Fruit fly (Drosophila melanogaster) whole organism, embryonic: Measurements from ENCODE around the gene CG8042.

Experiments used
- Blimp-1 ChIP-seq: fragments of 200-800 bp; sonication (Bioruptor generic); optimal IDR thresholded peaks from 3 replicates; lab custom pipeline; 2018; ENCODE audit warnings: missing biosample characterization, missing genetic modification characterization, mild to moderate bottlenecking, moderate library complexity, missing genetic modification reagents
- BtbVII ChIP-seq: fragments of 200-800 bp; sonication (Bioruptor generic); optimal IDR thresholded peaks from 3 replicates; lab custom pipeline; 2017; ENCODE audit warnings: missing biosample characterization, mild to moderate bottlenecking, missing genetic modification characterization
- Bteb2 ChIP-seq: fragments of 200-800 bp; sonication (Bioruptor generic); optimal IDR thresholded peaks from 2 replicates; lab custom pipeline; 2016; ENCODE audit warnings: missing biosample characterization, missing genetic modification characterization
- CG11560 ChIP-seq: fragments of 200-800 bp; sonication (Bioruptor generic); IDR thresholded peaks from 3 replicates; pipeline ENCODE4 v1.3.6; 2022; ENCODE audit warnings: missing biosample characterization, missing genetic modification characterization
- CG14441 ChIP-seq: fragments of 200-800 bp; sonication (Bioruptor generic); IDR thresholded peaks from 2 replicates; pipeline ENCODE4 v1.3.6; 2022; ENCODE audit warnings: missing biosample characterization, missing genetic modification characterization
- CG1529 ChIP-seq: fragments of 200-800 bp; sonication (Bioruptor generic); optimal IDR thresholded peaks from 3 replicates; lab custom pipeline; 2018; ENCODE audit warnings: missing biosample characterization, missing genetic modification characterization
- CG1603 ChIP-seq: fragments of 200-800 bp; sonication (Bioruptor generic); optimal IDR thresholded peaks from 2 replicates; lab custom pipeline; 2019; ENCODE audit warnings: missing biosample characterization, mild to moderate bottlenecking, missing genetic modification characterization, moderate library complexity
- CG16863 ChIP-seq: fragments of 200-800 bp; sonication (Bioruptor generic); optimal IDR thresholded peaks from 3 replicates; lab custom pipeline; 2016; ENCODE audit warnings: missing biosample characterization, missing genetic modification characterization
- CG17328 ChIP-seq: fragments of 200-800 bp; sonication (Bioruptor generic); IDR thresholded peaks from 2 replicates; pipeline ENCODE4 v1.3.6; 2022; ENCODE audit warnings: missing biosample characterization, missing genetic modification characterization
- CG18764 ChIP-seq: fragments of 200-800 bp; sonication (Bioruptor generic); optimal IDR thresholded peaks from 3 replicates; lab custom pipeline; 2016; ENCODE audit warnings: missing biosample characterization, missing genetic modification characterization
- CG2875 ChIP-seq: fragments of 200-800 bp; sonication (Bioruptor generic); optimal IDR thresholded peaks from 2 replicates; lab custom pipeline; 2017; ENCODE audit warnings: missing biosample characterization, mild to moderate bottlenecking, missing genetic modification characterization, missing genetic modification reagents
- CG33213 ChIP-seq: fragments of 200-800 bp; sonication (Bioruptor generic); optimal IDR thresholded peaks from 3 replicates; lab custom pipeline; 2016; ENCODE audit warnings: missing biosample characterization, missing genetic modification characterization
- CG33557 ChIP-seq: fragments of 200-800 bp; sonication (Bioruptor generic); optimal IDR thresholded peaks from 2 replicates; lab custom pipeline; 2019; ENCODE audit warnings: missing biosample characterization, mild to moderate bottlenecking, missing genetic modification characterization, moderate library complexity
- CG4707 ChIP-seq: fragments of 200-800 bp; sonication (Bioruptor generic); optimal IDR thresholded peaks from 2 replicates; lab custom pipeline; 2018; ENCODE audit warnings: missing biosample characterization, mild to moderate bottlenecking, missing genetic modification characterization, moderate library complexity
- CG6813 ChIP-seq: fragments of 200-800 bp; sonication (Bioruptor generic); optimal IDR thresholded peaks from 2 replicates; lab custom pipeline; 2017; ENCODE audit warnings: missing biosample characterization, missing genetic modification characterization, mild to moderate bottlenecking, moderate library complexity, missing genetic modification reagents
- CG8290 ChIP-seq, 3 experiments: fragments of 200-800 bp; sonication (Bioruptor generic); optimal IDR thresholded peaks; 2 replicates each; lab custom pipeline; 2016 to 2019; ENCODE audit warnings: missing biosample characterization in 3 of 3, missing genetic modification characterization in 3 of 3, mild to moderate bottlenecking in 2 of 3, moderate library complexity in 1 of 3
- CG8359 ChIP-seq: fragments of 200-800 bp; sonication (Bioruptor generic); optimal IDR thresholded peaks from 2 replicates; lab custom pipeline; 2017; ENCODE audit warnings: missing biosample characterization, mild to moderate bottlenecking, missing genetic modification characterization, borderline replicate concordance
- CG9727 ChIP-seq: fragments of 200-800 bp; sonication (Bioruptor generic); optimal IDR thresholded peaks from 3 replicates; lab custom pipeline; 2017; ENCODE audit warnings: missing biosample characterization, mild to moderate bottlenecking, missing genetic modification characterization
- D19A ChIP-seq: fragments of 200-800 bp; optimal IDR thresholded peaks from 3 replicates; lab custom pipeline; 2019; ENCODE audit warnings: missing biosample characterization, mild to moderate bottlenecking, missing genetic modification characterization, moderate library complexity
- Deaf1 ChIP-seq: fragments of 200-800 bp; optimal IDR thresholded peaks from 3 replicates; lab custom pipeline; 2019; ENCODE audit warnings: missing biosample characterization, mild to moderate bottlenecking, missing genetic modification characterization, moderate library complexity
- MESR4 ChIP-seq: fragments of 200-800 bp; sonication (Bioruptor generic); optimal IDR thresholded peaks from 2 replicates; lab custom pipeline; 2018; ENCODE audit warnings: missing biosample characterization, mild to moderate bottlenecking, missing genetic modification characterization, moderate library complexity
- Med ChIP-seq: fragments of 200-800 bp; sonication (Bioruptor generic); peaks from one replicate; lab custom pipeline; 2016; ENCODE audit warnings: missing biosample characterization, missing genetic modification characterization, mild to moderate bottlenecking, inconsistent platforms, moderate library complexity
- Side ChIP-seq: fragments of 200-800 bp; sonication (Bioruptor generic); optimal IDR thresholded peaks from 2 replicates; lab custom pipeline; 2016; ENCODE audit warnings: missing biosample characterization, missing genetic modification characterization
- Sox100B ChIP-seq: fragments of 200-800 bp; sonication (Bioruptor generic); optimal IDR thresholded peaks from 3 replicates; lab custom pipeline; 2018; ENCODE audit warnings: missing biosample characterization, mild to moderate bottlenecking, missing genetic modification characterization
- Stat92E ChIP-seq, 3 experiments: fragments of >200 bp in 2 of 3; fragments of 200-800 bp in 1 of 3; sonication (Bioruptor generic) in 1 of 3; optimal IDR thresholded peaks; 2 replicates each; lab custom pipeline; 2017 to 2019; ENCODE audit warnings: missing biosample characterization in 3 of 3, missing genetic modification characterization in 3 of 3, mild to moderate bottlenecking in 1 of 3, moderate library complexity in 1 of 3
- az2 ChIP-seq: fragments of 200-800 bp; sonication (Bioruptor generic); optimal IDR thresholded peaks from 3 replicates; lab custom pipeline; 2016; ENCODE audit warnings: missing biosample characterization, missing genetic modification characterization
- bcd ChIP-seq: fragments of 200-800 bp; sonication (Bioruptor generic); optimal IDR thresholded peaks from 2 replicates; lab custom pipeline; 2017; ENCODE audit warnings: missing biosample characterization, mild to moderate bottlenecking, missing genetic modification characterization
- chm ChIP-seq: fragments of 200-800 bp; sonication (Bioruptor generic); IDR thresholded peaks from 2 replicates; pipeline ENCODE4 v1.3.6; 2022; ENCODE audit warnings: missing biosample characterization, missing genetic modification characterization
- crp ChIP-seq, 2 experiments: fragments of 200-800 bp; sonication (Bioruptor generic); optimal IDR thresholded peaks; 2 replicates in 1 of 2; 3 replicates in 1 of 2; lab custom pipeline; 2017; ENCODE audit warnings: missing biosample characterization in 2 of 2, missing genetic modification characterization in 2 of 2, mild to moderate bottlenecking in 1 of 2, moderate library complexity in 1 of 2
- dimm ChIP-seq: fragments of 200-800 bp; sonication (Bioruptor generic); IDR thresholded peaks from 2 replicates; pipeline ENCODE4 v1.3.6; 2022; ENCODE audit warnings: missing biosample characterization, missing genetic modification characterization
- dm ChIP-seq: fragments of 200-800 bp; sonication (Bioruptor generic); optimal IDR thresholded peaks from 3 replicates; lab custom pipeline; 2016; ENCODE audit warnings: missing biosample characterization, missing genetic modification characterization
- dmrt11E ChIP-seq: fragments of 200-800 bp; sonication (Bioruptor generic); optimal IDR thresholded peaks from 3 replicates; lab custom pipeline; 2018; ENCODE audit warnings: missing biosample characterization, mild to moderate bottlenecking, missing genetic modification characterization, moderate library complexity
- eve ChIP-seq, 2 experiments: fragments of >200 bp; optimal IDR thresholded peaks; 2 replicates each; lab custom pipeline; 2017; ENCODE audit warnings: missing biosample characterization in 2 of 2, missing genetic modification characterization in 2 of 2
- fd64A ChIP-seq: fragments of 200-800 bp; sonication (Bioruptor generic); optimal IDR thresholded peaks from 3 replicates; lab custom pipeline; 2018; ENCODE audit warnings: missing biosample characterization, mild to moderate bottlenecking, missing genetic modification characterization
- fd96Cb ChIP-seq: fragments of 200-800 bp; sonication (Bioruptor generic); optimal IDR thresholded peaks from 2 replicates; lab custom pipeline; 2018; ENCODE audit warnings: missing biosample characterization, mild to moderate bottlenecking, missing genetic modification characterization, moderate library complexity
- grn ChIP-seq: fragments of 200-800 bp; sonication (Bioruptor generic); optimal IDR thresholded peaks from 3 replicates; lab custom pipeline; 2017; ENCODE audit warnings: missing biosample characterization, missing genetic modification characterization
- gro ChIP-seq: fragments of 200-800 bp; sonication (Bioruptor generic); optimal IDR thresholded peaks from 2 replicates; lab custom pipeline; 2016; ENCODE audit warnings: missing biosample characterization, missing genetic modification characterization
- kni ChIP-seq: fragments of 200-800 bp; sonication (Bioruptor generic); optimal IDR thresholded peaks from 3 replicates; lab custom pipeline; 2017; ENCODE audit warnings: mild to moderate bottlenecking, missing biosample characterization, missing genetic modification reagents, missing genetic modification characterization
- mirr ChIP-seq: fragments of 200-800 bp; sonication (Bioruptor generic); optimal IDR thresholded peaks from 3 replicates; lab custom pipeline; 2018; ENCODE audit warnings: missing biosample characterization, mild to moderate bottlenecking, missing genetic modification characterization
- nau ChIP-seq: fragments of 200-800 bp; sonication (Bioruptor generic); optimal IDR thresholded peaks from 3 replicates; lab custom pipeline; 2017; ENCODE audit warnings: missing biosample characterization, mild to moderate bottlenecking, missing genetic modification characterization, missing genetic modification reagents
- peb ChIP-seq: fragments of 200-800 bp; sonication (Bioruptor generic); IDR thresholded peaks from 2 replicates; pipeline ENCODE4 v1.3.6; 2022; ENCODE audit warnings: missing biosample characterization, missing genetic modification characterization
- sc ChIP-seq, 3 experiments: fragments of >200 bp in 2 of 3; fragments of 200-800 bp in 1 of 3; sonication (Bioruptor generic) in 1 of 3; optimal IDR thresholded peaks; 2 replicates in 2 of 3; 3 replicates in 1 of 3; lab custom pipeline; 2017; ENCODE audit warnings: mild to moderate bottlenecking in 1 of 3, missing biosample characterization in 1 of 3, missing genetic modification characterization in 1 of 3, missing genetic modification reagents in 1 of 3
- sens ChIP-seq: fragments of 200-800 bp; sonication (Bioruptor generic); peaks from one replicate; lab custom pipeline; 2016; ENCODE audit warnings: missing biosample characterization, missing genetic modification characterization
- slp2 ChIP-seq: fragments of 200-800 bp; sonication (Bioruptor generic); optimal IDR thresholded peaks from 2 replicates; lab custom pipeline; 2016; ENCODE audit warnings: missing biosample characterization, missing genetic modification characterization
- tgo ChIP-seq: fragments of 200-800 bp; sonication (Bioruptor generic); IDR thresholded peaks from 3 replicates; pipeline ENCODE4 v1.3.6; 2022; ENCODE audit warnings: missing biosample characterization, missing genetic modification characterization
- zfh1 ChIP-seq: fragments of 200-800 bp; sonication (Bioruptor generic); IDR thresholded peaks from 3 replicates; pipeline ENCODE4 v1.3.6; 2022; ENCODE audit warnings: missing biosample characterization, missing genetic modification characterization

CG8042 gene

dm6 chr3L:7960707-7961695 is 13.8 kb downstream of the CG8042 start (continued):
- TF ChIP-seq Side (GFP tag; lab: Kevin White, UChicago) (peak; percentile 28), fd64A (GFP tag; lab: Kevin White, UChicago) (peak; percentile 18), D19A (tag; lab: Kevin White, UChicago) (peak; percentile 53), fd96Cb (tag; lab: Kevin White, UChicago) (no peak), sens (peak; percentile 73), nau (GFP tag; lab: Kevin White, UChicago) (peak; percentile 15), CG33557 (GFP tag; lab: Kevin White, UChicago) (peak; percentile 52), crp (GFP tag; optimal IDR thresholded peaks at IDR 0.05; lab: Kevin White, UChicago) (no peak), BtbVII (peak; percentile 23), CG1603 (tag; lab: Kevin White, UChicago) (peak; percentile 43), dimm (GFP tag; lab: Robert Waterston, UW) (no peak), kni (GFP tag; lab: Kevin White, UChicago) (peak; percentile 61), mirr (GFP tag; lab: Kevin White, UChicago) (peak; percentile 85), CG8359 (GFP tag; lab: Kevin White, UChicago) (peak; percentile 9), gro (GFP tag; lab: Kevin White, UChicago) (no peak), CG4707 (GFP tag; lab: Kevin White, UChicago) (no peak), az2 (no peak), CG14441 (GFP tag; lab: Robert Waterston, UW) (no peak), sc (optimal IDR thresholded peaks at IDR 0.05; lab: Kevin White, UChicago) (no peak), sc (GFP tag; optimal IDR thresholded peaks at IDR 0.05; lab: Kevin White, UChicago) (peak; percentile 42), Sox100B (GFP tag; lab: Kevin White, UChicago) (peak; percentile 31), Stat92E (GFP tag; optimal IDR thresholded peaks at IDR 0.05; lab: Kevin White, UChicago) (no peak), CG16863 (GFP tag; lab: Kevin White, UChicago) (peak; percentile 7), chm (peak; percentile 30; the same call in 1 of the 2 replicates), Blimp-1 (GFP tag; lab: Kevin White, UChicago) (peak; percentile 30), slp2 (GFP tag; lab: Kevin White, UChicago) (no peak), dm (GFP tag; lab: Kevin White, UChicago) (no peak), eve (GFP tag; optimal IDR thresholded peaks at IDR 0.05; lab: Kevin White, UChicago) (peak in 1 of 2 experiments; percentile 3), CG6813 (GFP tag; lab: Kevin White, UChicago) (peak; percentile 4), CG18764 (peak; percentile 17), Bteb2 (no peak), zfh1 (GFP tag; lab: Robert Waterston, UW) (peak; percentile 52; the same call in 2 of the 3 replicates), MESR4 (GFP tag; lab: Kevin White, UChicago) (no peak), CG17328 (GFP tag; lab: Robert Waterston, UW) (peak; percentile 24; the same call in 1 of the 2 replicates), grn (GFP tag; lab: Kevin White, UChicago) (peak; percentile 44), bcd (GFP tag; lab: Kevin White, UChicago) (peak; percentile 11), CG9727 (GFP tag; lab: Kevin White, UChicago) (peak; percentile 45), peb (GFP tag; lab: Robert Waterston, UW) (no peak), CG11560 (no peak), Med (GFP tag; lab: Kevin White, UChicago) (peak; percentile 76), tgo (GFP tag; lab: Robert Waterston, UW) (no peak), CG2875 (GFP tag; lab: Kevin White, UChicago) (peak; percentile 13), CG1529 (GFP tag; lab: Kevin White, UChicago) (peak; percentile 24), Deaf1 (no peak), CG33213 (peak; percentile 24), dmrt11E (tag; lab: Kevin White, UChicago) (peak; percentile 36), CG8290 (GFP tag; optimal IDR thresholded peaks at IDR 0.05; lab: Kevin White, UChicago) (no peak), CG8290 (tag; optimal IDR thresholded peaks at IDR 0.05; lab: Kevin White, UChicago) (peak; percentile 40 to 44)
